Worm (Caenorhabditis elegans): ENCODE results near the gene swsn-3.

Gene swsn-3

ce11 chrIII:2781833-2782232 is 13.4 kb upstream of the swsn-3 start (continued):
- TF ChIP-seq ceh-27 (GFP tag; optimal IDR thresholded peaks at IDR 0.05) (no peak), Y67H2A.10 (GFP tag; conservative IDR thresholded peaks at IDR 0.05) (no peak), atf-7 (tag; optimal IDR thresholded peaks at IDR 0.05) (no peak), bed-1 (GFP tag; IDR thresholded peaks at IDR 0.05) (no peak), Y56A3A.18 (GFP tag; IDR thresholded peaks at IDR 0.05) (no peak), bed-2 (GFP tag; IDR thresholded peaks at IDR 0.05) (no peak), K11D2.4 (GFP tag; IDR thresholded peaks at IDR 0.05) (no peak), F33H1.4 (GFP tag; IDR thresholded peaks at IDR 0.05) (peak; percentile 80), mel-28 (tag; optimal IDR thresholded peaks at IDR 0.05; ENCODE audit: borderline replicate concordance) (no peak), rpc-1 (optimal IDR thresholded peaks at IDR 0.05) (no peak), rpc-1 (tag; optimal IDR thresholded peaks at IDR 0.05) (no peak), ama-1 (optimal IDR thresholded peaks at IDR 0.05) (no peak), ama-1 (GFP tag; optimal IDR thresholded peaks at IDR 0.05) (no peak), dpff-1 (tag; optimal IDR thresholded peaks at IDR 0.05) (no peak), mcd-1 (GFP tag; IDR thresholded peaks at IDR 0.05) (peak; percentile 30; the same call in 1 of the 2 replicates), ceh-79 (tag; optimal IDR thresholded peaks at IDR 0.05) (no peak), Y53F4B.3 (GFP tag; IDR thresholded peaks at IDR 0.05) (no peak), ztf-26 (tag; optimal IDR thresholded peaks at IDR 0.05) (no peak), hlh-26 (GFP tag; conservative IDR thresholded peaks at IDR 0.05) (no peak), tbx-9 (tag; optimal IDR thresholded peaks at IDR 0.05; ENCODE audit: borderline replicate concordance) (no peak), ceh-58 (GFP tag; IDR thresholded peaks at IDR 0.05) (no peak), lsl-1 (GFP tag; optimal IDR thresholded peaks at IDR 0.05) (peak; percentile 98), rcor-1 (GFP tag; IDR thresholded peaks at IDR 0.05) (no peak), F22D6.2 (tag; optimal IDR thresholded peaks at IDR 0.05) (no peak), F57C9.4 (tag; optimal IDR thresholded peaks at IDR 0.05) (no peak), B0019.2 (GFP tag; conservative IDR thresholded peaks at IDR 0.05) (no peak), rec-8 (tag; optimal IDR thresholded peaks at IDR 0.05) (no peak), F49E8.2 (tag; optimal IDR thresholded peaks at IDR 0.05; ENCODE audit: insufficient read depth) (no peak), ccch-3 (GFP tag; optimal IDR thresholded peaks at IDR 0.05) (no peak), unc-130 (GFP tag; optimal IDR thresholded peaks at IDR 0.05) (no peak), sea-2 (GFP tag; IDR thresholded peaks at IDR 0.05) (no peak), zim-3 (tag; optimal IDR thresholded peaks at IDR 0.05) (no peak), aptf-3 (GFP tag; IDR thresholded peaks at IDR 0.05) (no peak), ZK185.1 (tag; optimal IDR thresholded peaks at IDR 0.05; ENCODE audit: poor library complexity, severe bottlenecking) (no peak), him-1 (tag; optimal IDR thresholded peaks at IDR 0.05) (peak; percentile 24), madf-8 (GFP tag; conservative IDR thresholded peaks at IDR 0.05) (peak; percentile 50), sdz-38 (tag; optimal IDR thresholded peaks at IDR 0.05) (no peak), attf-6 (GFP tag; IDR thresholded peaks at IDR 0.05) (no peak), pbrm-1 (GFP tag; IDR thresholded peaks at IDR 0.05) (peak; percentile 9; the same call in 1 of the 2 replicates), ekl-4 (GFP tag; IDR thresholded peaks at IDR 0.05) (no peak), hlh-12 (tag; optimal IDR thresholded peaks at IDR 0.05) (no peak), F10E7.11 (tag; optimal IDR thresholded peaks at IDR 0.05) (no peak), B0336.3 (GFP tag; IDR thresholded peaks at IDR 0.05) (no peak), chd-7 (tag; optimal IDR thresholded peaks at IDR 0.05) (no peak), B0035.1 (tag; optimal IDR thresholded peaks at IDR 0.05) (no peak), lsy-27 (tag; optimal IDR thresholded peaks at IDR 0.05; ENCODE audit: borderline replicate concordance, insufficient read depth) (no peak), lir-1 (GFP tag; conservative IDR thresholded peaks at IDR 0.05) (no peak), repo-1 (tag; optimal IDR thresholded peaks at IDR 0.05) (no peak), D2030.7 (GFP tag; IDR thresholded peaks at IDR 0.05) (peak; percentile 45; the same call in 1 of the 2 replicates), pha-4 (tag; optimal IDR thresholded peaks at IDR 0.05) (no peak), somi-1 (GFP tag; optimal IDR thresholded peaks at IDR 0.05) (no peak)

All from whole organism, young adult.